Fruit fly (Drosophila melanogaster): ENCODE measurements around the gene PpD3.

PpD3 gene

DNA sequence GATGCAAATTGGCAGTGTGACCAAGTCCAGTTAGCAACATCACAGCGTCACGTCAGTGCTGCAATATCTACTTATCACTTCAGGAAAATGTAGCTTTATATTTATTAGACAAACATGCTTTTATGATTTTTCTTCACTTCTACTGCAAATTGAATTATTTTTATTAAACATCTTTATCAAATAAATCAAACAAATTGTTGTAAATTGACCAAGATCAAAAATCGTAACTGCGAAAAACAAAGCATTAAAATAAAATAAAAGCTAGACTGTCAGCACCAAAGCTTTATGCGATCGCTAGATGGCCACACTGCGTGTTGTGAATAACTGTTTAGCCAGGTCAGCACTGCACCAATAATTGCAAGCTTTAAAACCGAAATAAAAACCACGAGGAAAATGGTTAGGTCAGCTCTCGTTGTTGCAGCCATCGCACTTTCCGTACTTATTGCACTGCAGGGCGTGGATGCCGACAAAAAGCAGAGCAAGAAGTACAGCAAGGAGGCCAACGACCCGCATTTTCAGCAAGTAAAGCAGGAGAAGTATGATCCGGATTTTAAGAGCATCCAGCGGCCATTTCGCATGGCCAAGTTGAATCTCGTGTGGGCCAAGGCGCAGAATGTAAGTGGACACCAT, 43.6 kb downstream of the PpD3 start, which contains the start of the genes CG12945 and CG8507 (continued):
- TF ChIP-seq salm (tag; optimal IDR thresholded peaks at IDR 0.05) (no peak), gro (GFP tag; optimal IDR thresholded peaks at IDR 0.05) (no peak), Lhr (GFP tag; optimal IDR thresholded peaks at IDR 0.05) (no peak), Rx (GFP tag; IDR thresholded peaks at IDR 0.05) (no peak), ATbp (GFP tag; optimal IDR thresholded peaks at IDR 0.05) (no peak), CG10274 (GFP tag; optimal IDR thresholded peaks at IDR 0.05) (no peak), Hr39 (optimal IDR thresholded peaks at IDR 0.05) (no peak), ems (GFP tag; optimal IDR thresholded peaks at IDR 0.05) (peak; percentile 1), CG13123 (GFP tag; optimal IDR thresholded peaks at IDR 0.05) (no peak), sima (GFP tag; optimal IDR thresholded peaks at IDR 0.05) (no peak), oc (tag; optimal IDR thresholded peaks at IDR 0.05) (no peak), kah (GFP tag; optimal IDR thresholded peaks at IDR 0.05) (no peak), D (optimal IDR thresholded peaks at IDR 0.05) (no peak), D (GFP tag; optimal IDR thresholded peaks at IDR 0.05) (no peak), MTF-1 (GFP tag; optimal IDR thresholded peaks at IDR 0.05; ENCODE audit: borderline replicate concordance) (no peak), ttk (GFP tag; IDR thresholded peaks at IDR 0.05) (no peak), E2f1 (GFP tag; IDR thresholded peaks at IDR 0.05) (no peak), H15 (GFP tag; IDR thresholded peaks at IDR 0.05) (no peak), D19B (GFP tag; optimal IDR thresholded peaks at IDR 0.05) (no peak), CG9609 (GFP tag; optimal IDR thresholded peaks at IDR 0.05) (peak; percentile 16), Lim3 (GFP tag; IDR thresholded peaks at IDR 0.05) (no peak), CG10654 (GFP tag; optimal IDR thresholded peaks at IDR 0.05) (peak; percentile 4), CG5180 (GFP tag; optimal IDR thresholded peaks at IDR 0.05) (no peak), shn (GFP tag; optimal IDR thresholded peaks at IDR 0.05) (peak; percentile 53), danr (GFP tag; IDR thresholded peaks at IDR 0.05) (no peak), ssp (GFP tag; IDR thresholded peaks at IDR 0.05) (peak; percentile 40), CG7372 (GFP tag; IDR thresholded peaks at IDR 0.05) (no peak), toy (GFP tag; IDR thresholded peaks at IDR 0.05) (no peak), ind (GFP tag; optimal IDR thresholded peaks at IDR 0.05) (peak; percentile 49), fu2 (GFP tag; optimal IDR thresholded peaks at IDR 0.05) (no peak), lmd (GFP tag; IDR thresholded peaks at IDR 0.05) (peak; percentile 51; the same call in 1 of the 2 replicates), Eip74EF (GFP tag; optimal IDR thresholded peaks at IDR 0.05) (no peak), jumu (GFP tag; optimal IDR thresholded peaks at IDR 0.05) (peak; percentile 28), eyg (GFP tag; optimal IDR thresholded peaks at IDR 0.05) (no peak), Hmr (GFP tag; optimal IDR thresholded peaks at IDR 0.05) (no peak), dmrt11E (tag; optimal IDR thresholded peaks at IDR 0.05) (peak; percentile 4), lbe (GFP tag; optimal IDR thresholded peaks at IDR 0.05) (peak; percentile 3), CG15269 (tag; optimal IDR thresholded peaks at IDR 0.05) (no peak), CG6854 (GFP tag; optimal IDR thresholded peaks at IDR 0.05) (no peak), CG2129 (GFP tag; IDR thresholded peaks at IDR 0.05; ENCODE audit: partially characterized antibody) (no peak), CG12391 (tag; optimal IDR thresholded peaks at IDR 0.05) (peak; percentile 62), ERR (GFP tag; optimal IDR thresholded peaks at IDR 0.05) (no peak), CG42726 (GFP tag; IDR thresholded peaks at IDR 0.05; ENCODE audit: partially characterized antibody) (no peak), CG10959 (GFP tag; IDR thresholded peaks at IDR 0.05) (no peak), HmgD (GFP tag; optimal IDR thresholded peaks at IDR 0.05) (no peak), grn (GFP tag; optimal IDR thresholded peaks at IDR 0.05) (no peak), onecut (GFP tag; IDR thresholded peaks at IDR 0.05) (no peak), peb (GFP tag; IDR thresholded peaks at IDR 0.05) (no peak), CG10147 (GFP tag; optimal IDR thresholded peaks at IDR 0.05) (peak; percentile 58), CG18011 (GFP tag; optimal IDR thresholded peaks at IDR 0.05) (peak; percentile 28), so (GFP tag; IDR thresholded peaks at IDR 0.05) (no peak), org-1 (GFP tag; optimal IDR thresholded peaks at IDR 0.05) (no peak)

Data from whole organism, embryonic.